Fruit fly (Drosophila melanogaster) whole organism, embryonic: Measurements from ENCODE around the gene Ufl1.

Experiments
- Antp ChIP-seq: fragments of 200-800 bp; sonication (Bioruptor generic); optimal IDR thresholded peaks from 3 replicates; lab custom pipeline; 2016; ENCODE audit warnings: missing biosample characterization, missing genetic modification characterization
- CG10543 ChIP-seq: fragments of 200-800 bp; sonication (Bioruptor generic); optimal IDR thresholded peaks from 3 replicates; lab custom pipeline; 2017; ENCODE audit warnings: missing biosample characterization, mild to moderate bottlenecking, missing genetic modification characterization, moderate library complexity
- CG12104 ChIP-seq: fragments of 200-800 bp; sonication (Bioruptor generic); optimal IDR thresholded peaks from 3 replicates; lab custom pipeline; 2016; ENCODE audit warnings: missing biosample characterization, missing genetic modification characterization
- CG12299 ChIP-seq: fragments of 200-800 bp; sonication (Bioruptor generic); optimal IDR thresholded peaks from 2 replicates; lab custom pipeline; 2018; ENCODE audit warnings: missing biosample characterization, mild to moderate bottlenecking, missing genetic modification characterization
- CG1647 ChIP-seq: fragments of 200-800 bp; sonication (Bioruptor generic); optimal IDR thresholded peaks from 3 replicates; lab custom pipeline; 2016; ENCODE audit warnings: missing biosample characterization, missing genetic modification characterization
- CG17186 ChIP-seq: fragments of 200-800 bp; sonication (Bioruptor generic); optimal IDR thresholded peaks from 3 replicates; lab custom pipeline; 2017; ENCODE audit warnings: missing biosample characterization, missing genetic modification reagents, missing genetic modification characterization
- CG18619 ChIP-seq: fragments of 200-800 bp; sonication (Bioruptor generic); optimal IDR thresholded peaks from 3 replicates; lab custom pipeline; 2017; ENCODE audit warnings: missing biosample characterization, mild to moderate bottlenecking, missing genetic modification characterization
- CG30403 ChIP-seq: fragments of 200-800 bp; sonication (Bioruptor generic); optimal IDR thresholded peaks from 3 replicates; lab custom pipeline; 2016; ENCODE audit warnings: missing biosample characterization, missing genetic modification characterization
- CG32532 ChIP-seq: fragments of 200-800 bp; sonication (Bioruptor generic); IDR thresholded peaks from 2 replicates; pipeline ENCODE4 v1.3.6; 2022; ENCODE audit warnings: missing biosample characterization, missing genetic modification characterization
- CG32772 ChIP-seq: fragments of 200-800 bp; sonication (Bioruptor generic); IDR thresholded peaks from 2 replicates; pipeline ENCODE4 v1.3.6; 2022; ENCODE audit warnings: missing biosample characterization, missing genetic modification characterization
- CG42726 ChIP-seq: fragments of 200-800 bp; sonication (Bioruptor generic); IDR thresholded peaks from 2 replicates; pipeline ENCODE4 v1.3.6; 2022; ENCODE audit warnings: missing biosample characterization, missing genetic modification characterization; ENCODE audit not compliant: partially characterized antibody
- CG4360 ChIP-seq: fragments of 200-800 bp; sonication (Bioruptor generic); IDR thresholded peaks from 2 replicates; pipeline ENCODE4 v1.3.6; 2022; ENCODE audit warnings: missing biosample characterization, missing genetic modification characterization
- CG4707 ChIP-seq: fragments of 200-800 bp; sonication (Bioruptor generic); optimal IDR thresholded peaks from 2 replicates; lab custom pipeline; 2018; ENCODE audit warnings: missing biosample characterization, mild to moderate bottlenecking, missing genetic modification characterization, moderate library complexity
- CG6654 ChIP-seq: fragments of 200-800 bp; sonication (Bioruptor generic); optimal IDR thresholded peaks from 2 replicates; lab custom pipeline; 2017; ENCODE audit warnings: missing biosample characterization, mild to moderate bottlenecking, missing genetic modification characterization
- CG7372 ChIP-seq: fragments of 200-800 bp; sonication (Bioruptor generic); IDR thresholded peaks from 2 replicates; pipeline ENCODE4 v1.3.6; 2022; ENCODE audit warnings: missing biosample characterization, missing genetic modification characterization
- CG7987 ChIP-seq: fragments of 200-800 bp; sonication (Bioruptor generic); optimal IDR thresholded peaks from 2 replicates; lab custom pipeline; 2018; ENCODE audit warnings: missing biosample characterization, mild to moderate bottlenecking, missing genetic modification characterization, moderate library complexity
- Dref ChIP-seq: fragments of 200-800 bp; sonication (Bioruptor generic); IDR thresholded peaks from 2 replicates; pipeline ENCODE4 v1.3.6; 2022; ENCODE audit warnings: missing biosample characterization, missing genetic modification characterization
- Ets65A ChIP-seq: fragments of 200-800 bp; sonication (Bioruptor generic); peaks from one replicate; lab custom pipeline; 2016; ENCODE audit warnings: missing biosample characterization, missing genetic modification characterization
- Hr51 ChIP-seq, 2 experiments: fragments of 200-800 bp; sonication (Bioruptor generic); optimal IDR thresholded peaks; 2 replicates in 1 of 2; 3 replicates in 1 of 2; lab custom pipeline; 2016 to 2018; ENCODE audit warnings: missing biosample characterization in 2 of 2, missing genetic modification characterization in 2 of 2, mild to moderate bottlenecking in 1 of 2, moderate library complexity in 1 of 2
- Hsf ChIP-seq: fragments of 200-800 bp; sonication (Bioruptor generic); optimal IDR thresholded peaks from 3 replicates; lab custom pipeline; 2016; ENCODE audit warnings: missing biosample characterization, missing genetic modification characterization
- Med ChIP-seq: fragments of 200-800 bp; sonication (Bioruptor generic); peaks from one replicate; lab custom pipeline; 2016; ENCODE audit warnings: missing biosample characterization, missing genetic modification characterization, mild to moderate bottlenecking, inconsistent platforms, moderate library complexity
- Myb ChIP-seq: fragments of 200-800 bp; sonication (Bioruptor generic); optimal IDR thresholded peaks from 2 replicates; lab custom pipeline; 2016; ENCODE audit warnings: missing biosample characterization, missing genetic modification characterization
- PHDP ChIP-seq: fragments of 200-800 bp; sonication (Bioruptor generic); optimal IDR thresholded peaks from 3 replicates; lab custom pipeline; 2018; ENCODE audit warnings: missing biosample characterization, mild to moderate bottlenecking, missing genetic modification characterization, moderate library complexity
- Scr ChIP-seq: fragments of 200-800 bp; sonication (Bioruptor generic); IDR thresholded peaks from 2 replicates; pipeline ENCODE4 v1.3.6; 2022; ENCODE audit warnings: missing biosample characterization, missing genetic modification characterization; ENCODE audit not compliant: partially characterized antibody
- Spps ChIP-seq: fragments of 200-800 bp; sonication (Bioruptor generic); optimal IDR thresholded peaks from 2 replicates; lab custom pipeline; 2018; ENCODE audit warnings: missing biosample characterization, mild to moderate bottlenecking, missing genetic modification characterization
- ash1 ChIP-seq: fragments of 200-800 bp; sonication (Bioruptor generic); optimal IDR thresholded peaks from 2 replicates; lab custom pipeline; 2018; ENCODE audit warnings: missing biosample characterization, mild to moderate bottlenecking, missing genetic modification characterization
- bigmax ChIP-seq: fragments of 200-800 bp; sonication (Bioruptor generic); optimal IDR thresholded peaks from 2 replicates; lab custom pipeline; 2018; ENCODE audit warnings: missing biosample characterization, mild to moderate bottlenecking, missing genetic modification characterization
- croc ChIP-seq: fragments of 200-800 bp; sonication (Bioruptor generic); conservative IDR thresholded peaks from 3 replicates; pipeline ENCODE4 v1.3.6; 2022; ENCODE audit warnings: missing biosample characterization, missing genetic modification characterization
- dpn ChIP-seq, 2 experiments: fragments of 200-800 bp; sonication (Bioruptor generic); optimal IDR thresholded peaks; 3 replicates each; lab custom pipeline; 2016; ENCODE audit warnings: missing biosample characterization in 2 of 2, missing genetic modification characterization in 2 of 2
- ewg ChIP-seq: fragments of 200-800 bp; sonication (Bioruptor generic); optimal IDR thresholded peaks from 3 replicates; lab custom pipeline; 2017; ENCODE audit warnings: mild to moderate bottlenecking, missing biosample characterization, missing genetic modification reagents, missing genetic modification characterization
- gem ChIP-seq: fragments of 200-800 bp; sonication (Bioruptor generic); optimal IDR thresholded peaks from 2 replicates; lab custom pipeline; 2019; ENCODE audit warnings: missing biosample characterization, mild to moderate bottlenecking, missing genetic modification characterization, moderate library complexity
- gt ChIP-seq: fragments of 200-800 bp; sonication (Bioruptor generic); IDR thresholded peaks from 2 replicates; pipeline ENCODE4 v1.3.6; 2022; ENCODE audit warnings: missing biosample characterization, missing genetic modification characterization
- h ChIP-seq: fragments of >200 bp; optimal IDR thresholded peaks from 2 replicates; lab custom pipeline; 2017
- inv ChIP-seq: fragments of 200-800 bp; sonication (Bioruptor generic); IDR thresholded peaks from 2 replicates; pipeline ENCODE4 v1.3.6; 2022; ENCODE audit warnings: missing biosample characterization, missing genetic modification characterization; ENCODE audit not compliant: partially characterized antibody
- kni ChIP-seq: fragments of 200-800 bp; sonication (Bioruptor generic); optimal IDR thresholded peaks from 3 replicates; lab custom pipeline; 2017; ENCODE audit warnings: mild to moderate bottlenecking, missing biosample characterization, missing genetic modification reagents, missing genetic modification characterization
- otp ChIP-seq: fragments of 200-800 bp; sonication (Bioruptor generic); IDR thresholded peaks from 3 replicates; pipeline ENCODE4, ENCODE4 v1.3.6; 2022; ENCODE audit warnings: missing biosample characterization, missing genetic modification characterization
- p53 ChIP-seq: fragments of 200-800 bp; sonication (Bioruptor generic); optimal IDR thresholded peaks from 2 replicates; lab custom pipeline; 2016; ENCODE audit warnings: missing biosample characterization, missing genetic modification characterization
- pfk ChIP-seq: fragments of 200-800 bp; sonication (Bioruptor generic); optimal IDR thresholded peaks from 2 replicates; lab custom pipeline; 2018; ENCODE audit warnings: missing biosample characterization, mild to moderate bottlenecking, missing genetic modification characterization, moderate library complexity
- pum ChIP-seq: fragments of 200-800 bp; sonication (Bioruptor generic); optimal IDR thresholded peaks from 2 replicates; lab custom pipeline; 2016; ENCODE audit warnings: missing biosample characterization, missing genetic modification characterization
- rib ChIP-seq: fragments of 200-800 bp; sonication (Bioruptor generic); IDR thresholded peaks from 2 replicates; pipeline ENCODE4 v1.3.6; 2022; ENCODE audit warnings: missing biosample characterization, missing genetic modification characterization
- sc ChIP-seq, 3 experiments: fragments of >200 bp in 2 of 3; fragments of 200-800 bp in 1 of 3; sonication (Bioruptor generic) in 1 of 3; optimal IDR thresholded peaks; 2 replicates in 2 of 3; 3 replicates in 1 of 3; lab custom pipeline; 2017; ENCODE audit warnings: mild to moderate bottlenecking in 1 of 3, missing biosample characterization in 1 of 3, missing genetic modification characterization in 1 of 3, missing genetic modification reagents in 1 of 3
- sim ChIP-seq: fragments of 200-800 bp; sonication (Bioruptor generic); IDR thresholded peaks from 2 replicates; pipeline ENCODE4 v1.3.6; 2022; ENCODE audit warnings: missing biosample characterization, missing genetic modification characterization
- tin ChIP-seq: fragments of 200-800 bp; sonication (Bioruptor generic); optimal IDR thresholded peaks from 3 replicates; lab custom pipeline; 2016; ENCODE audit warnings: missing biosample characterization, missing genetic modification characterization
- tna ChIP-seq: fragments of 200-800 bp; sonication (Bioruptor generic); IDR thresholded peaks from 2 replicates; pipeline ENCODE4 v1.3.6; 2022; ENCODE audit warnings: missing biosample characterization, missing genetic modification characterization; ENCODE audit not compliant: partially characterized antibody
- tx ChIP-seq: fragments of 200-800 bp; sonication (Bioruptor generic); optimal IDR thresholded peaks from 2 replicates; lab custom pipeline; 2016; ENCODE audit warnings: missing biosample characterization, missing genetic modification characterization
- unpg ChIP-seq: fragments of 200-800 bp; sonication (Bioruptor generic); optimal IDR thresholded peaks from 3 replicates; lab custom pipeline; 2018; ENCODE audit warnings: missing biosample characterization, mild to moderate bottlenecking, missing genetic modification characterization, moderate library complexity
- usp ChIP-seq: fragments of >200 bp; optimal IDR thresholded peaks from 2 replicates; lab custom pipeline; 2017; ENCODE audit warnings: missing biosample characterization, missing genetic modification characterization
- vnd ChIP-seq: fragments of 200-800 bp; sonication (Bioruptor generic); IDR thresholded peaks from 3 replicates; pipeline ENCODE4 v1.3.6; 2022; ENCODE audit warnings: missing biosample characterization, missing genetic modification characterization; ENCODE audit not compliant: partially characterized antibody

Ufl1 gene

dm6 chr3R:7079718-7080117, 5.5 kb upstream of the Ufl1 start:
- 0 out of 2 replicates have a peak, but pooled peaks have one; percentile 25 for TF ChIP-seq CG32772 (GFP tag; lab: Robert Waterston, UW)
- 0 out of 2 replicates have a peak, but pooled peaks have one; percentile 34 for TF ChIP-seq tna (GFP tag; lab: Robert Waterston, UW)
- peak; percentile 26 for TF ChIP-seq h
- peak; percentile 60 for TF ChIP-seq Med (GFP tag; lab: Kevin White, UChicago)
- peak; percentile 20; the same call in 1 of the 2 replicates for TF ChIP-seq inv (GFP tag; lab: Robert Waterston, UW)
- TF ChIP-seq Ets65A = peak; percentile 81
- 0 out of 2 replicates have a peak, but pooled peaks have one; percentile 56 for TF ChIP-seq rib
- no peak for TF ChIP-seq pfk (GFP tag; lab: Kevin White, UChicago)
- no peak for TF ChIP-seq Hsf (GFP tag; lab: Kevin White, UChicago)
- TF ChIP-seq, all 482 proteins: peak for 7

dm6 chr3R:7076293-7076981, 2.2 kb upstream of the Ufl1 start:
- TF ChIP-seq PHDP (tag; lab: Kevin White, UChicago) (peak; percentile 21), sim (GFP tag; lab: Robert Waterston, UW) (no peak), Spps (tag; lab: Kevin White, UChicago) (no peak), croc (no peak), otp (no peak), CG4360 (GFP tag; lab: Robert Waterston, UW) (0 out of 2 replicates have a peak, but pooled peaks have one; percentile 14), CG7987 (GFP tag; lab: Kevin White, UChicago) (no peak), tx (GFP tag; lab: Kevin White, UChicago) (no peak), CG1647 (GFP tag; lab: Kevin White, UChicago) (no peak), ewg (GFP tag; lab: Kevin White, UChicago) (no peak), sc (optimal IDR thresholded peaks at IDR 0.05; lab: Kevin White, UChicago) (no peak), sc (GFP tag; optimal IDR thresholded peaks at IDR 0.05; lab: Kevin White, UChicago) (no peak), usp (GFP tag; lab: Kevin White, UChicago) (no peak), CG42726 (GFP tag; lab: Robert Waterston, UW) (no peak), CG12104 (no peak), CG12299 (no peak), CG4707 (GFP tag; lab: Kevin White, UChicago) (peak; percentile 89), gt (GFP tag; lab: Robert Waterston, UW) (no peak), pum (GFP tag; lab: Kevin White, UChicago) (no peak), Antp (no peak), dpn (GFP tag; optimal IDR thresholded peaks at IDR 0.05; lab: Kevin White, UChicago) (no peak), CG7372 (GFP tag; lab: Robert Waterston, UW) (no peak), p53 (GFP tag; lab: Kevin White, UChicago) (no peak), CG10543 (GFP tag; lab: Kevin White, UChicago) (no peak), gem (tag; lab: Kevin White, UChicago) (peak; percentile 23), Hr51 (GFP tag; optimal IDR thresholded peaks at IDR 0.05; lab: Kevin White, UChicago) (no peak), vnd (GFP tag; lab: Robert Waterston, UW) (no peak), ash1 (no peak), CG6654 (GFP tag; lab: Kevin White, UChicago) (no peak), CG17186 (GFP tag; lab: Kevin White, UChicago) (no peak), CG30403 (GFP tag; lab: Kevin White, UChicago) (no peak), Myb (GFP tag; lab: Kevin White, UChicago) (no peak), CG18619 (GFP tag; lab: Kevin White, UChicago) (no peak), CG32532 (GFP tag; lab: Robert Waterston, UW) (no peak), unpg (GFP tag; lab: Kevin White, UChicago) (peak; percentile 14), bigmax (GFP tag; lab: Kevin White, UChicago) (no peak), Dref (no peak), Scr (no peak), kni (no peak), tin (GFP tag; lab: Kevin White, UChicago) (no peak)
